Worm (Caenorhabditis elegans) whole organism, L4/young adult: ENCODE data around the gene F23H11.7.

Experiments used
- dao-5 ChIP-seq: sonication (generic microtip); optimal IDR thresholded peaks from 2 replicates; lab custom pipeline; 2016; ENCODE audit warnings: missing genotype, missing genetic modification characterization, moderate library complexity, missing compliant biosample characterization
- him-1 ChIP-seq: sonication (generic microtip); optimal IDR thresholded peaks from 2 replicates; lab custom pipeline; 2016; ENCODE audit warnings: missing genotype, missing genetic modification reagents, missing genetic modification characterization, missing compliant biosample characterization

DNA sequence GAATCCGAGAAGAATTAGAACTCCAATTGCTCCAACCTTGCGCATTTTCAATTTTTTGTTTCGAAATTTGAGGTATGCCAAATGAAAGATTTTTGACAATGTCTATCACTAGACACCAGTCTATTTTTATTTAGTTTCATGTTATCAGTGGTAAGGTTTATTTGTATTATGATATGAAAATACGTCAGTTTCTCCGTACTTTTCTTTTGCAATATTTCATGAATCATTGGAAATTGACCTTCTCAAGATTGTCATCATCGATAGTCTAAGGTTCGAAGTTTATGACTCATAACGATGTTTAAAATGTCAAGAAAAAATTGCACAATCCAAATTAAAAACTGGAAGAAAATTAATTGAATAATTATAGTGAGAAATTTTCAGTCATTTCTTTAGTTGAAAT lies 45.8 kb downstream of the F23H11.7 start, which contains the start of gene clc-19:
- no peak for TF ChIP-seq him-1 (tag; lab: Kevin White, UChicago)
- TF ChIP-seq dao-5: no peak
